Fruit fly (Drosophila melanogaster) whole organism, prepupa: Measurements from ENCODE around the gene 2mit.

Source experiments
- Blimp-1 ChIP-seq: fragments of 200-800 bp; sonication (Bioruptor generic); optimal IDR thresholded peaks from 3 replicates; lab custom pipeline; 2017; ENCODE audit warnings: missing biosample characterization, missing genetic modification characterization, mild to moderate bottlenecking, moderate library complexity, missing genetic modification reagents
- CG11294 ChIP-seq: fragments of 200-800 bp; sonication (Bioruptor generic); IDR thresholded peaks from 2 replicates; pipeline ENCODE4 v1.3.6; 2022; ENCODE audit warnings: missing biosample characterization, missing genetic modification characterization
- CG1621 ChIP-seq: fragments of 200-800 bp; sonication (Bioruptor generic); optimal IDR thresholded peaks from 3 replicates; lab custom pipeline; 2018; ENCODE audit warnings: missing biosample characterization, mild to moderate bottlenecking, missing genetic modification characterization
- CG3032 ChIP-seq: fragments of 200-800 bp; optimal IDR thresholded peaks from 2 replicates; lab custom pipeline; 2019; ENCODE audit warnings: missing biosample characterization, mild to moderate bottlenecking, missing genetic modification characterization, moderate library complexity
- CG32006 ChIP-seq: fragments of 200-800 bp; sonication (Bioruptor generic); optimal IDR thresholded peaks from 3 replicates; lab custom pipeline; 2017; ENCODE audit warnings: missing biosample characterization, mild to moderate bottlenecking, missing genetic modification characterization
- CG34406 ChIP-seq: fragments of 200-800 bp; sonication (Bioruptor generic); optimal IDR thresholded peaks from 3 replicates; lab custom pipeline; 2016; ENCODE audit warnings: missing biosample characterization, missing genetic modification characterization
- CG3919 ChIP-seq: fragments of 200-800 bp; sonication (Bioruptor generic); optimal IDR thresholded peaks from 3 replicates; lab custom pipeline; 2016; ENCODE audit warnings: missing biosample characterization, missing genetic modification characterization
- CG4318 ChIP-seq: fragments of 200-800 bp; sonication (Bioruptor generic); optimal IDR thresholded peaks from 3 replicates; lab custom pipeline; 2017; ENCODE audit warnings: missing biosample characterization, mild to moderate bottlenecking, missing genetic modification characterization
- CG6163 ChIP-seq: fragments of 200-800 bp; sonication (Bioruptor generic); IDR thresholded peaks from 3 replicates; pipeline ENCODE4 v1.3.6; 2022; ENCODE audit warnings: missing biosample characterization, missing genetic modification characterization
- CG6792 ChIP-seq: fragments of 200-800 bp; sonication (Bioruptor generic); optimal IDR thresholded peaks from 3 replicates; lab custom pipeline; 2016; ENCODE audit warnings: missing biosample characterization, missing genetic modification characterization
- CG6808 ChIP-seq: fragments of 200-800 bp; sonication (Bioruptor generic); optimal IDR thresholded peaks from 3 replicates; lab custom pipeline; 2017; ENCODE audit warnings: missing biosample characterization, missing genetic modification characterization, mild to moderate bottlenecking, moderate library complexity, missing genetic modification reagents
- CG6854 ChIP-seq: fragments of 200-800 bp; sonication (Bioruptor generic); optimal IDR thresholded peaks from 2 replicates; lab custom pipeline; 2017; ENCODE audit warnings: missing biosample characterization, mild to moderate bottlenecking, missing genetic modification characterization
- CG7368 ChIP-seq: fragments of 200-800 bp; sonication (Bioruptor generic); optimal IDR thresholded peaks from 3 replicates; lab custom pipeline; 2016; ENCODE audit warnings: missing biosample characterization, missing genetic modification characterization
- Eip75B ChIP-seq: fragments of 200-800 bp; sonication (Bioruptor generic); optimal IDR thresholded peaks from 3 replicates; lab custom pipeline; 2016; ENCODE audit warnings: missing biosample characterization, missing genetic modification characterization
- Eip78C ChIP-seq: fragments of 200-800 bp; sonication (Bioruptor generic); peaks from one replicate; lab custom pipeline; 2016; ENCODE audit warnings: missing biosample characterization, missing genetic modification characterization
- Eip93F ChIP-seq: fragments of 200-800 bp; sonication (Bioruptor generic); optimal IDR thresholded peaks from 2 replicates; lab custom pipeline; 2016; ENCODE audit warnings: missing biosample characterization, mild to moderate bottlenecking, missing genetic modification characterization
- Ets96B ChIP-seq: fragments of 200-800 bp; optimal IDR thresholded peaks from 2 replicates; lab custom pipeline; 2019; ENCODE audit warnings: missing biosample characterization, mild to moderate bottlenecking, missing genetic modification characterization, moderate library complexity
- Gug ChIP-seq: fragments of 200-800 bp; sonication (Bioruptor generic); IDR thresholded peaks from 2 replicates; pipeline ENCODE4 v1.3.6; 2022; ENCODE audit warnings: missing biosample characterization, missing genetic modification characterization
- Hr39 ChIP-seq: fragments of 200-800 bp; sonication (Bioruptor generic); optimal IDR thresholded peaks from 2 replicates; lab custom pipeline; 2016; ENCODE audit warnings: missing biosample characterization, missing genetic modification characterization
- Met ChIP-seq: fragments of 200-800 bp; sonication (Bioruptor generic); optimal IDR thresholded peaks from 3 replicates; lab custom pipeline; 2016; ENCODE audit warnings: missing biosample characterization, missing genetic modification characterization
- Smox ChIP-seq: fragments of 200-800 bp; sonication (Bioruptor generic); optimal IDR thresholded peaks from 3 replicates; lab custom pipeline; 2016; ENCODE audit warnings: missing biosample characterization, missing genetic modification characterization
- Sox14 ChIP-seq: fragments of 200-800 bp; sonication (Bioruptor generic); optimal IDR thresholded peaks from 3 replicates; lab custom pipeline; 2016; ENCODE audit warnings: missing biosample characterization, missing genetic modification characterization
- Sox15 ChIP-seq: fragments of 200-800 bp; sonication (Bioruptor generic); optimal IDR thresholded peaks from 3 replicates; lab custom pipeline; 2016; ENCODE audit warnings: missing biosample characterization, missing genetic modification characterization
- achi ChIP-seq: fragments of 200-800 bp; sonication (Bioruptor generic); optimal IDR thresholded peaks from 3 replicates; lab custom pipeline; 2016; ENCODE audit warnings: missing biosample characterization, missing genetic modification characterization
- acj6 ChIP-seq: fragments of 200-800 bp; sonication (Bioruptor generic); optimal IDR thresholded peaks from 3 replicates; lab custom pipeline; 2016; ENCODE audit warnings: missing biosample characterization, missing genetic modification characterization
- cyc ChIP-seq: fragments of 200-800 bp; sonication (Bioruptor generic); optimal IDR thresholded peaks from 3 replicates; lab custom pipeline; 2016; ENCODE audit warnings: missing biosample characterization, missing genetic modification characterization
- dac ChIP-seq: fragments of 200-800 bp; sonication (Bioruptor generic); optimal IDR thresholded peaks from 2 replicates; lab custom pipeline; 2017; ENCODE audit warnings: missing biosample characterization, mild to moderate bottlenecking, missing genetic modification characterization
- eg ChIP-seq: fragments of 200-800 bp; sonication (Bioruptor generic); IDR thresholded peaks from 3 replicates; pipeline ENCODE4 v1.3.6; 2022; ENCODE audit warnings: missing biosample characterization, missing genetic modification characterization
- fd59A ChIP-seq: fragments of 200-800 bp; sonication (Bioruptor generic); optimal IDR thresholded peaks from 2 replicates; lab custom pipeline; 2017; ENCODE audit warnings: missing biosample characterization, mild to moderate bottlenecking, missing genetic modification characterization, missing genetic modification reagents
- fkh ChIP-seq: fragments of 200-800 bp; sonication (Bioruptor generic); optimal IDR thresholded peaks from 3 replicates; lab custom pipeline; 2017; ENCODE audit warnings: missing biosample characterization, mild to moderate bottlenecking, missing genetic modification characterization, moderate library complexity
- lz ChIP-seq: fragments of 200-800 bp; sonication (Bioruptor generic); optimal IDR thresholded peaks from 3 replicates; lab custom pipeline; 2016; ENCODE audit warnings: missing biosample characterization, missing genetic modification characterization
- pdm3 ChIP-seq: fragments of 200-800 bp; sonication (Bioruptor generic); optimal IDR thresholded peaks from 3 replicates; lab custom pipeline; 2016; ENCODE audit warnings: missing biosample characterization, missing genetic modification characterization
- ss ChIP-seq, 2 experiments: fragments of 200-800 bp; sonication (Bioruptor generic); optimal IDR thresholded peaks; 2 replicates in 1 of 2; 3 replicates in 1 of 2; lab custom pipeline; 2017 to 2018; ENCODE audit warnings: mild to moderate bottlenecking in 2 of 2, missing biosample characterization in 2 of 2, missing genetic modification characterization in 2 of 2, moderate library complexity in 1 of 2
- svp ChIP-seq: fragments of 200-800 bp; sonication (Bioruptor generic); peaks from one replicate; lab custom pipeline; 2016; ENCODE audit warnings: missing biosample characterization, missing genetic modification characterization
- topi ChIP-seq: fragments of 200-800 bp; sonication (Bioruptor generic); optimal IDR thresholded peaks from 3 replicates; lab custom pipeline; 2016; ENCODE audit warnings: missing biosample characterization, missing genetic modification characterization

The 2mit gene

DNA sequence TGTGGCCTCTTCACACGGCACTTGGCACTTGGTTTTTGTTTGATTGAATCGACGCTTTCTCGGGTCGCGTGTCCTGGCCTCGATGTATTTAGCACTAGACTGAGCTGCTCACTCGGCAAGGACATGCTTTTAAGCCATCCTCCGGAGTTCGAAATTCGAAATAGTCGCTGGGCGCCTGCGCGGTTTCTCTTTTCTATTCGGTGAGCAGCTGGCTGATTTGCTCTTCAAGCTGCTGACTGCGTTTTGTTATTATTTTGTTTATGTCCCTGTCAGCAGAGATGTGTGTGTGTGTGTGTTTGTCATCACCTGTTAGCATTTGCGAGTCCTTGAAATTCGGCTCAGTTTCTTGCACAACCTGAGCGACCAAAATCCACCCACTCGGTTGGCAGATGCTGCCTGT, at the start of gene 2mit:
TSS of gene 2mit (minus strand) at position 101 of the 400 bp plus-strand sequence.
- no peak for TF ChIP-seq fd59A (GFP tag; lab: Kevin White, UChicago)
- TF ChIP-seq acj6 (GFP tag; lab: Kevin White, UChicago): no peak
- TF ChIP-seq CG34406 (GFP tag; lab: Kevin White, UChicago): no peak
- TF ChIP-seq Blimp-1 (GFP tag; lab: Kevin White, UChicago): no peak
- TF ChIP-seq achi: no peak
- no peak for TF ChIP-seq Hr39 (GFP tag; lab: Kevin White, UChicago)
- TF ChIP-seq Sox15 (GFP tag; lab: Kevin White, UChicago): no peak
- TF ChIP-seq Gug: no peak
- no peak for TF ChIP-seq CG4318 (GFP tag; lab: Kevin White, UChicago)
- TF ChIP-seq CG6808: no peak
- no peak for TF ChIP-seq CG6792

DNA sequence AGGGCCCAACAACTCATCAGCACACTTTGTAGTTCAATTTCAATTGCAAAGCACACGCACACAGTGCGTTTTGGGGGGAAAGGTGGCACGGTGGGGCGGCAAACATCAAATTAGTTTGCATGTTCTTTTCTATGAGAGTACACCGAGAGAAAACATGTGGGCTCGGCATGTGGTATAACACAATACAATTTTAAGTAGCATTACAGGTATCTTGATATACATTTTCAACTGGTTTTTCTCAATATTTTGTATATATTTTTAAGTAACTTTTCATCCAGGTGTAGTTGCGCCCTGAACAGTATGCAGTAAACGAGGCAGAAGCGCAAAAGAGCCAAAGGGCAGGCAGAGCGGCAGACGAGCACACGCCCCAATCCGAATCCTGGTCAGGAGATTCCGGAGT, 44.9 kb upstream of the 2mit start:
- TF ChIP-seq Sox14 (GFP tag; lab: Kevin White, UChicago): no peak
- TF ChIP-seq lz (GFP tag; lab: Kevin White, UChicago): no peak
- no peak for TF ChIP-seq eg (GFP tag; lab: Robert Waterston, UW)
- TF ChIP-seq pdm3 (GFP tag; lab: Kevin White, UChicago): no peak
- no peak for TF ChIP-seq Met (GFP tag; lab: Kevin White, UChicago)
- TF ChIP-seq CG6854: no peak
- no peak for TF ChIP-seq cyc (GFP tag; lab: Kevin White, UChicago)
- TF ChIP-seq fkh (GFP tag; lab: Kevin White, UChicago): no peak
- no peak for TF ChIP-seq CG6792
- TF ChIP-seq CG6163 (GFP tag; lab: Robert Waterston, UW): no peak
- TF ChIP-seq dac (GFP tag; lab: Kevin White, UChicago): no peak

DNA sequence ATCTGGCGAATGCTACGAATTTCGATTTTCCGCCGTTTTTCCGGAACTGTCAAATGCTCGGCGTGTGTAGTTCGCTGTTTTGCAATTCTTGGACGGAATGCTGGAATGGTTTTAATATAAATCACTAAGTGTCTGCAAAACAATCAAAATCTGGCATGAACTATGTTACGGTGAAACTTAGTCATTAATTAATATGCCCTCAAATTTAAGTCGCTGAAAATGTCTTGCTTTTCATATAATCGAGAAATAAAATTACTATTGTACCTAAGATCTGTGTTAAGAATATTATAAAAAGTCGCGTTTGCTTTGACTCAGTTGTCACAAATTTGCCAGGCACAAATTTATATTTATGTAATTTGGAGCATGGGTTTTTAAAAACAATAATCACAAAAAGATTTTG, 35.8 kb upstream of the 2mit start, which contains the start of gene CG8141:
TSS of gene CG8141 (plus strand) at position 301 of the 400 bp plus-strand sequence.
- TF ChIP-seq fd59A (GFP tag; lab: Kevin White, UChicago) (no peak), Eip93F (GFP tag; lab: Kevin White, UChicago) (no peak), Eip75B (GFP tag; lab: Kevin White, UChicago) (no peak), Blimp-1 (GFP tag; lab: Kevin White, UChicago) (no peak), lz (GFP tag; lab: Kevin White, UChicago) (no peak), svp (no peak), cyc (GFP tag; lab: Kevin White, UChicago) (no peak), CG6163 (GFP tag; lab: Robert Waterston, UW) (no peak), CG3919 (GFP tag; lab: Kevin White, UChicago) (no peak), acj6 (GFP tag; lab: Kevin White, UChicago) (no peak), Ets96B (tag; lab: Kevin White, UChicago) (no peak), eg (GFP tag; lab: Robert Waterston, UW) (no peak), dac (GFP tag; lab: Kevin White, UChicago) (no peak)

DNA sequence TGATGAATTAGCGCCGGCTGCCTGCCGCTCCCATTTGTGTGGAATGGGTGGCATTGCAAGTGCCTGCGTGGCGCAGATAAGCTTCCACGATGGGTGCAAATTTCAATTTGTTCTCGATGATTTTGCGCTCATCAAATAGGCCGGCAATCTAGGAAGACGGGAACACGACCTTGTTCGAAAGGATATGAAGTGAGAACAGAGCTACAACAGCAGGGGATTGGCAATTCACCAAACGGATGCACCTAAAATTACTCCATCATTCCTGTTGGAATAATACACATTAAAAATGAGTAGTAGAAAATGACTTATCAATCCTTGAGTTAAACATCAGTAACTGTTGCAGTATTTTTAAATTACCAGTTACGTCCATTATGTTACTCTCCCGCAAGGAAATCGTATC, 32.7 kb upstream of the 2mit start, which contains the start of gene CG14380:
TSS of gene CG14380 (plus strand) at position 301 of the 400 bp plus-strand sequence.
- TF ChIP-seq Eip78C (GFP tag; lab: Kevin White, UChicago) (no peak), CG6808 (no peak), Smox (GFP tag; lab: Kevin White, UChicago) (no peak), CG3919 (GFP tag; lab: Kevin White, UChicago) (no peak), CG3032 (no peak), CG1621 (tag; lab: Kevin White, UChicago) (no peak), ss (GFP tag; optimal IDR thresholded peaks at IDR 0.05; lab: Kevin White, UChicago) (no peak), CG32006 (GFP tag; lab: Kevin White, UChicago) (no peak), CG4318 (GFP tag; lab: Kevin White, UChicago) (no peak), lz (GFP tag; lab: Kevin White, UChicago) (no peak), CG6163 (GFP tag; lab: Robert Waterston, UW) (no peak), topi (GFP tag; lab: Kevin White, UChicago) (no peak), CG7368 (no peak), acj6 (GFP tag; lab: Kevin White, UChicago) (no peak), CG11294 (no peak)
